Worm (Caenorhabditis elegans) whole organism, L4 larva: Measurements from ENCODE around the gene mec-10.

Experiments
- F10B5.3 ChIP-seq: sonication (generic microtip); optimal IDR thresholded peaks from 2 replicates; lab custom pipeline; 2016; ENCODE audit warnings: mild to moderate bottlenecking, missing genetic modification characterization, missing compliant biosample characterization
- F26F4.8 ChIP-seq: fragments of 200-800 bp; sonication (Bioruptor generic); conservative IDR thresholded peaks from 2 replicates; pipeline ENCODE4 v1.3.6; 2022; ENCODE audit warnings: missing genetic modification characterization, missing compliant biosample characterization
- R02D3.7 ChIP-seq: fragments of 150-350 bp; sonication (generic microtip); optimal IDR thresholded peaks from 3 replicates; lab custom pipeline; 2014; ENCODE audit warnings: missing biosample characterization, missing genetic modification characterization
- Y48G9A.11 ChIP-seq: fragments of 200-800 bp; sonication (Bioruptor generic); IDR thresholded peaks from 2 replicates; pipeline ENCODE4 v1.3.6; 2022; ENCODE audit warnings: missing genetic modification reagents, missing genetic modification characterization, missing compliant biosample characterization
- Y75B8A.6 ChIP-seq: fragments of 200-800 bp; sonication (Bioruptor generic); IDR thresholded peaks from 2 replicates; pipeline ENCODE4 v1.3.6; 2022; ENCODE audit warnings: missing genetic modification reagents, missing genetic modification characterization, missing compliant biosample characterization
- ama-1 ChIP-seq: fragments of 150-350 bp; optimal IDR thresholded peaks from 2 replicates; lab custom pipeline; 2014; ENCODE audit warnings: inconsistent platforms, mixed read lengths
- attf-4 ChIP-seq: sonication (generic microtip); optimal IDR thresholded peaks from 3 replicates; lab custom pipeline; 2017; ENCODE audit warnings: missing biosample characterization, missing genetic modification characterization
- ceh-20 ChIP-seq: fragments of 200-800 bp; sonication (Bioruptor generic); IDR thresholded peaks from 2 replicates; pipeline ENCODE4 v1.3.6; 2022; ENCODE audit warnings: missing genetic modification reagents, missing genetic modification characterization, missing compliant biosample characterization
- ceh-28 ChIP-seq: fragments of 150-350 bp; optimal IDR thresholded peaks from 2 replicates; lab custom pipeline; 2014; ENCODE audit warnings: missing biosample characterization, missing genetic modification reagents, missing genetic modification characterization
- ceh-62 ChIP-seq: sonication (generic microtip); optimal IDR thresholded peaks from 2 replicates; lab custom pipeline; 2017; ENCODE audit warnings: missing biosample characterization, missing genetic modification characterization
- ceh-82 ChIP-seq: sonication (generic microtip); optimal IDR thresholded peaks from 2 replicates; lab custom pipeline; 2017; ENCODE audit warnings: missing biosample characterization, missing genetic modification characterization
- cey-2 ChIP-seq: sonication (generic microtip); optimal IDR thresholded peaks from 3 replicates; lab custom pipeline; 2017; ENCODE audit warnings: missing genetic modification characterization, mild to moderate bottlenecking, missing compliant biosample characterization, antibody characterized with exemption, borderline replicate concordance; ENCODE audit not compliant: insufficient read depth
- daf-12 ChIP-seq: fragments of 150-350 bp; optimal IDR thresholded peaks from 2 replicates; lab custom pipeline; 2014; ENCODE audit warnings: missing biosample characterization, missing genetic modification reagents, missing genetic modification characterization
- daf-16 ChIP-seq, 3 experiments: sonication (generic microtip); optimal IDR thresholded peaks; 2 replicates each; lab custom pipeline; 2016 to 2017; ENCODE audit warnings: missing genetic modification characterization in 3 of 3, missing genetic modification reagents in 3 of 3, mild to moderate bottlenecking in 2 of 3, missing compliant biosample characterization in 2 of 3, missing biosample characterization in 1 of 3, moderate library complexity in 1 of 3
- daf-8 ChIP-seq: fragments of 200-800 bp; sonication (Bioruptor generic); IDR thresholded peaks from 2 replicates; pipeline ENCODE4 v1.3.6; 2022; ENCODE audit warnings: missing genetic modification characterization, missing compliant biosample characterization
- duxl-1 ChIP-seq: sonication (generic microtip); optimal IDR thresholded peaks from 2 replicates; lab custom pipeline; 2016; ENCODE audit warnings: mild to moderate bottlenecking, missing genetic modification characterization, moderate library complexity, missing compliant biosample characterization; ENCODE audit not compliant: poor library complexity
- dve-1 ChIP-seq: sonication (generic microtip); optimal IDR thresholded peaks from 2 replicates; lab custom pipeline; 2017; ENCODE audit warnings: antibody characterized with exemption, mild to moderate bottlenecking, missing genetic modification characterization, missing compliant biosample characterization; ENCODE audit not compliant: insufficient read depth
- egl-43 ChIP-seq: fragments of 200-800 bp; sonication (Bioruptor generic); IDR thresholded peaks from 2 replicates; pipeline ENCODE4 v1.3.6; 2022; ENCODE audit warnings: missing genetic modification reagents, missing genetic modification characterization, missing compliant biosample characterization
- fkh-10 ChIP-seq: fragments of 150-350 bp; optimal IDR thresholded peaks from 2 replicates; lab custom pipeline; 2014; ENCODE audit warnings: missing biosample characterization, missing genetic modification reagents, missing genetic modification characterization
- gei-8 ChIP-seq: fragments of 200-800 bp; sonication (Bioruptor generic); optimal IDR thresholded peaks from 2 replicates; lab custom pipeline; 2018; ENCODE audit warnings: mild to moderate bottlenecking, missing genetic modification characterization, missing compliant biosample characterization
- hif-1 ChIP-seq, 2 experiments: sonication (generic microtip); optimal IDR thresholded peaks; 2 replicates each; lab custom pipeline; 2016 to 2017; ENCODE audit warnings: missing compliant biosample characterization in 2 of 2, missing genetic modification characterization in 2 of 2, missing genetic modification reagents in 2 of 2, missing genotype in 2 of 2, mild to moderate bottlenecking in 1 of 2
- hlh-30 ChIP-seq: sonication (generic microtip); optimal IDR thresholded peaks from 2 replicates; lab custom pipeline; 2017; ENCODE audit warnings: antibody characterized with exemption, mild to moderate bottlenecking, missing genetic modification characterization, missing compliant biosample characterization; ENCODE audit not compliant: insufficient read depth
- hmg-1.1 ChIP-seq: fragments of 200-800 bp; sonication (Bioruptor generic); IDR thresholded peaks from 2 replicates; pipeline ENCODE4 v1.3.6; 2022; ENCODE audit warnings: missing genetic modification reagents, missing genetic modification characterization, missing compliant biosample characterization
- jun-1 ChIP-seq: fragments of 150-350 bp; optimal IDR thresholded peaks from 2 replicates; lab custom pipeline; 2014; ENCODE audit warnings: missing biosample characterization, missing genetic modification reagents, missing genetic modification characterization
- lin-13 ChIP-seq: fragments of 150-350 bp; optimal IDR thresholded peaks from 2 replicates; lab custom pipeline; 2014; ENCODE audit warnings: missing biosample characterization, missing genetic modification reagents, missing genetic modification characterization
- lin-15B ChIP-seq: fragments of 150-350 bp; sonication (generic microtip); optimal IDR thresholded peaks from 3 replicates; lab custom pipeline; 2014; ENCODE audit warnings: missing biosample characterization, missing genetic modification characterization
- lin-29 ChIP-seq: fragments of 200-800 bp; sonication (Bioruptor generic); IDR thresholded peaks from 2 replicates; pipeline ENCODE4 v1.3.6; 2022; ENCODE audit warnings: missing genetic modification reagents, missing genetic modification characterization, missing compliant biosample characterization
- lir-3 ChIP-seq: sonication (generic microtip); optimal IDR thresholded peaks from 2 replicates; lab custom pipeline; 2016; ENCODE audit warnings: mild to moderate bottlenecking, missing genetic modification characterization, missing compliant biosample characterization
- madf-5 ChIP-seq, 2 experiments: fragments of 200-800 bp; sonication (Bioruptor generic); IDR thresholded peaks; 2 replicates each; pipeline ENCODE4 v1.3.6; 2022; ENCODE audit warnings: missing compliant biosample characterization in 2 of 2, missing genetic modification characterization in 2 of 2
- madf-9 ChIP-seq: fragments of 200-800 bp; sonication (Bioruptor generic); conservative IDR thresholded peaks from 2 replicates; pipeline ENCODE4 v1.3.6; 2022; ENCODE audit warnings: missing genetic modification reagents, missing genetic modification characterization, missing compliant biosample characterization
- mep-1 ChIP-seq: fragments of 150-350 bp; sonication (generic microtip); optimal IDR thresholded peaks from 3 replicates; lab custom pipeline; 2014; ENCODE audit warnings: missing biosample characterization, missing genetic modification characterization
- mes-2 ChIP-seq: sonication (generic microtip); optimal IDR thresholded peaks from 2 replicates; lab custom pipeline; 2016; ENCODE audit warnings: missing genotype, mild to moderate bottlenecking, missing genetic modification characterization, missing compliant biosample characterization; ENCODE audit not compliant: poor library complexity, severe bottlenecking
- mxl-2 ChIP-seq: fragments of 200-800 bp; sonication (Bioruptor generic); conservative IDR thresholded peaks from 2 replicates; pipeline ENCODE4 v1.3.6; 2022; ENCODE audit warnings: missing genetic modification reagents, missing genetic modification characterization, missing compliant biosample characterization
- nhr-237 ChIP-seq: sonication (generic microtip); optimal IDR thresholded peaks from 2 replicates; lab custom pipeline; 2017; ENCODE audit warnings: missing biosample characterization, missing genetic modification characterization
- nhr-41 ChIP-seq: fragments of 200-800 bp; sonication (Bioruptor generic); IDR thresholded peaks from 2 replicates; pipeline ENCODE4 v1.3.6; 2022; ENCODE audit warnings: missing genetic modification reagents, missing genetic modification characterization, missing compliant biosample characterization
- nhr-42 ChIP-seq: fragments of 200-800 bp; sonication (Bioruptor generic); IDR thresholded peaks from 2 replicates; pipeline ENCODE4 v1.3.6; 2022; ENCODE audit warnings: missing genetic modification characterization, missing compliant biosample characterization
- nhr-48 ChIP-seq: sonication (generic microtip); optimal IDR thresholded peaks from 2 replicates; lab custom pipeline; 2016; ENCODE audit warnings: mild to moderate bottlenecking, missing genetic modification characterization, missing compliant biosample characterization
- nhr-6 ChIP-seq: fragments of 150-350 bp; optimal IDR thresholded peaks from 2 replicates; lab custom pipeline; 2014; ENCODE audit warnings: missing biosample characterization, missing genetic modification characterization
- pha-4 ChIP-seq, 2 experiments: fragments of 150-350 bp in 1 of 2; fragments of 200-800 bp in 1 of 2; sonication (Bioruptor generic) in 1 of 2; IDR thresholded peaks in 1 of 2; optimal IDR thresholded peaks in 1 of 2; 2 replicates each; pipeline versions ENCODE4 v1.3.6 to Lab custom; 2014 to 2022; ENCODE audit warnings: missing genetic modification characterization in 2 of 2, missing genetic modification reagents in 2 of 2, missing biosample characterization in 1 of 2, missing compliant biosample characterization in 1 of 2
- php-3 ChIP-seq: fragments of 200-800 bp; sonication (Bioruptor generic); IDR thresholded peaks from 2 replicates; pipeline ENCODE4 v1.3.6; 2022; ENCODE audit warnings: missing genetic modification reagents, missing genetic modification characterization, missing compliant biosample characterization
- sdz-12 ChIP-seq: fragments of 200-800 bp; sonication (Bioruptor generic); optimal IDR thresholded peaks from 2 replicates; lab custom pipeline; 2018; ENCODE audit warnings: mild to moderate bottlenecking, missing genetic modification characterization, missing compliant biosample characterization
- set-16 ChIP-seq: fragments of 200-800 bp; sonication (Bioruptor generic); IDR thresholded peaks from 2 replicates; pipeline ENCODE4 v1.3.6; 2022; ENCODE audit warnings: missing genetic modification reagents, missing genetic modification characterization, missing compliant biosample characterization
- skn-1 ChIP-seq: fragments of 150-350 bp; optimal IDR thresholded peaks from 2 replicates; lab custom pipeline; 2014; ENCODE audit warnings: missing biosample characterization, missing genetic modification characterization
- tag-97 ChIP-seq: fragments of 200-800 bp; sonication (Bioruptor generic); IDR thresholded peaks from 2 replicates; pipeline ENCODE4 v1.3.6; 2022; ENCODE audit warnings: missing genetic modification characterization, missing compliant biosample characterization
- unc-39 ChIP-seq: sonication (generic microtip); optimal IDR thresholded peaks from 2 replicates; lab custom pipeline; 2017; ENCODE audit warnings: missing biosample characterization, missing genetic modification characterization
- unc-62 ChIP-seq, 3 experiments: fragments of 150-350 bp in 1 of 3; sonication (generic microtip); optimal IDR thresholded peaks in 2 of 3; peaks in 1 of 3; 1 replicate in 1 of 3; 2 replicates in 2 of 3; lab custom pipeline; 2014 to 2017; ENCODE audit warnings: missing biosample characterization in 3 of 3, missing genetic modification characterization in 3 of 3, missing genetic modification reagents in 3 of 3, missing genotype in 1 of 3
- zag-1 ChIP-seq: fragments of 150-350 bp; optimal IDR thresholded peaks from 2 replicates; lab custom pipeline; 2014; ENCODE audit warnings: missing biosample characterization, missing genetic modification characterization
- zfp-3 ChIP-seq: fragments of 200-800 bp; sonication (Bioruptor generic); conservative IDR thresholded peaks from 2 replicates; pipeline ENCODE4 v1.3.6; 2022; ENCODE audit warnings: missing genetic modification reagents, missing genetic modification characterization, missing compliant biosample characterization
- zip-11 ChIP-seq: fragments of 200-800 bp; sonication (Bioruptor generic); IDR thresholded peaks from 2 replicates; pipeline ENCODE4 v1.3.6; 2022; ENCODE audit warnings: missing genetic modification characterization, missing compliant biosample characterization
- ztf-7 ChIP-seq: fragments of 150-350 bp; optimal IDR thresholded peaks from 2 replicates; lab custom pipeline; 2014; ENCODE audit warnings: missing biosample characterization, missing genetic modification characterization

Gene mec-10

ce11 chrX:8473468-8473867, 3.4 kb upstream of the mec-10 start (continued):
- TF ChIP-seq zip-11 (GFP tag; lab: Robert Waterston, UW), result no peak
- peak; percentile 79 for TF ChIP-seq mep-1
- TF ChIP-seq skn-1, result no peak
- TF ChIP-seq ceh-20 (GFP tag; lab: Robert Waterston, UW), result no peak
- peak; percentile 7 for TF ChIP-seq mes-2 (tag; lab: Kevin White, UChicago)
- peak; percentile 47; the same call in 1 of the 2 replicates for TF ChIP-seq nhr-41 (GFP tag; lab: Robert Waterston, UW)
- TF ChIP-seq R02D3.7 (tag; lab: Kevin White, UChicago), result no peak
- TF ChIP-seq dve-1, result peak; percentile 97
- no peak for TF ChIP-seq set-16 (GFP tag; lab: Robert Waterston, UW)
- TF ChIP-seq ceh-62 (tag; lab: Kevin White, UChicago), result no peak
- TF ChIP-seq lir-3 (tag; lab: Kevin White, UChicago), result no peak
- no peak for TF ChIP-seq F10B5.3 (tag; lab: Kevin White, UChicago)
- no peak for TF ChIP-seq nhr-237 (tag; lab: Kevin White, UChicago)
- no peak for TF ChIP-seq duxl-1 (tag; lab: Kevin White, UChicago)
- no peak for TF ChIP-seq Y75B8A.6 (GFP tag; lab: Robert Waterston, UW)
- TF ChIP-seq zfp-3 (GFP tag; lab: Robert Waterston, UW), result no peak
- peak; percentile 83 for TF ChIP-seq nhr-48
- TF ChIP-seq ztf-7 (tag; lab: Kevin White, UChicago), result peak; percentile 76
- TF ChIP-seq daf-16 (GFP tag; optimal IDR thresholded peaks at IDR 0.05; lab: Kevin White, UChicago), result peak in 1 of 2 experiments; percentile 19
- peak; percentile 96 for TF ChIP-seq daf-16 (tag; optimal IDR thresholded peaks at IDR 0.05; lab: Kevin White, UChicago)
- peak; percentile 55 for TF ChIP-seq pha-4 (GFP tag; IDR thresholded peaks at IDR 0.05; lab: Robert Waterston, UW)
- TF ChIP-seq pha-4 (tag; optimal IDR thresholded peaks at IDR 0.05; lab: Kevin White, UChicago), result no peak
- no peak for TF ChIP-seq gei-8
- no peak for TF ChIP-seq ama-1 (lab: Kevin White, UChicago)
- no peak for TF ChIP-seq lin-29
- no peak for TF ChIP-seq zag-1 (tag; lab: Kevin White, UChicago)
- peak; percentile 67 for TF ChIP-seq nhr-6
- no peak for TF ChIP-seq ceh-28 (tag; lab: Kevin White, UChicago)
- no peak for TF ChIP-seq egl-43 (GFP tag; lab: Robert Waterston, UW)
- no peak for TF ChIP-seq daf-12 (tag; lab: Kevin White, UChicago)
- no peak for TF ChIP-seq F26F4.8
- TF ChIP-seq unc-62 (GFP tag; optimal IDR thresholded peaks at IDR 0.05 in 1 of 2; lab: Kevin White, UChicago), result no peak
- TF ChIP-seq unc-62 (tag; optimal IDR thresholded peaks at IDR 0.05; lab: Kevin White, UChicago), result no peak
- TF ChIP-seq mxl-2 (GFP tag; lab: Robert Waterston, UW), result no peak
- TF ChIP-seq tag-97 (GFP tag; lab: Robert Waterston, UW), result no peak
- no peak for TF ChIP-seq cey-2 (tag; lab: Kevin White, UChicago)
- TF ChIP-seq nhr-42 (GFP tag; lab: Robert Waterston, UW), result no peak
- TF ChIP-seq jun-1, result no peak
- peak; percentile 61 for TF ChIP-seq hlh-30
- no peak for TF ChIP-seq lin-13 (GFP tag; lab: Kevin White, UChicago)
- TF ChIP-seq lin-15B (tag; lab: Kevin White, UChicago), result no peak
- no peak for TF ChIP-seq hmg-1.1 (GFP tag; lab: Robert Waterston, UW)
- no peak for TF ChIP-seq fkh-10 (GFP tag; lab: Kevin White, UChicago)
- peak; percentile 89 for TF ChIP-seq php-3
- TF ChIP-seq madf-9 (GFP tag; lab: Robert Waterston, UW), result no peak
- no peak for TF ChIP-seq daf-8 (GFP tag; lab: Robert Waterston, UW)
- no peak for TF ChIP-seq sdz-12 (GFP tag; lab: Kevin White, UChicago)
- TF ChIP-seq unc-39 (tag; lab: Kevin White, UChicago), result no peak
- no peak for TF ChIP-seq madf-5 (GFP tag; IDR thresholded peaks at IDR 0.05; lab: Robert Waterston, UW)
- TF ChIP-seq Y48G9A.11 (GFP tag; lab: Robert Waterston, UW), result no peak
- TF ChIP-seq ceh-82 (tag; lab: Kevin White, UChicago), result no peak
- peak in 1 of 2 experiments; percentile 79 for TF ChIP-seq hif-1 (tag; optimal IDR thresholded peaks at IDR 0.05; lab: Kevin White, UChicago)
- TF ChIP-seq attf-4 (tag; lab: Kevin White, UChicago), result no peak
